Worm (Caenorhabditis elegans) whole organism, late embryonic: ENCODE results near the gene F41B5.12.

Experiments
- F13H6.1 ChIP-seq: sonication (generic microtip); optimal IDR thresholded peaks from 2 replicates; lab custom pipeline; 2016; ENCODE audit warnings: missing genetic modification characterization, missing compliant biosample characterization
- T23F11.4 ChIP-seq: fragments of 200-800 bp; sonication (Bioruptor generic); optimal IDR thresholded peaks from 2 replicates; lab custom pipeline; 2018; ENCODE audit warnings: mild to moderate bottlenecking, missing genetic modification characterization, missing compliant biosample characterization
- Y22D7AL.16 ChIP-seq: sonication (generic microtip); optimal IDR thresholded peaks from 2 replicates; lab custom pipeline; 2016; ENCODE audit warnings: missing genetic modification characterization, missing compliant biosample characterization
- ahr-1 ChIP-seq: sonication (generic microtip); optimal IDR thresholded peaks from 2 replicates; lab custom pipeline; 2016; ENCODE audit warnings: missing genetic modification characterization, missing compliant biosample characterization
- ama-1 ChIP-seq: fragments of 150-350 bp; optimal IDR thresholded peaks from 2 replicates; lab custom pipeline; 2014
- ceh-18 ChIP-seq: sonication (generic microtip); optimal IDR thresholded peaks from 2 replicates; lab custom pipeline; 2016; ENCODE audit warnings: missing genetic modification characterization, missing compliant biosample characterization
- ceh-19 ChIP-seq: fragments of 200-800 bp; sonication (Bioruptor generic); optimal IDR thresholded peaks from 2 replicates; lab custom pipeline; 2018; ENCODE audit warnings: mild to moderate bottlenecking, missing genetic modification characterization, missing compliant biosample characterization
- ceh-24 ChIP-seq: sonication (generic microtip); optimal IDR thresholded peaks from 2 replicates; lab custom pipeline; 2016; ENCODE audit warnings: mild to moderate bottlenecking, missing genetic modification characterization, missing compliant biosample characterization
- ceh-30 ChIP-seq: fragments of 150-350 bp; optimal IDR thresholded peaks from 2 replicates; lab custom pipeline; 2014; ENCODE audit warnings: missing biosample characterization, missing genetic modification characterization
- ceh-45 ChIP-seq: fragments of 200-800 bp; sonication (Bioruptor generic); IDR thresholded peaks from 2 replicates; pipeline ENCODE4 v1.3.6; 2022; ENCODE audit warnings: missing genetic modification reagents, missing genetic modification characterization, missing compliant biosample characterization
- ceh-6 ChIP-seq: fragments of 200-800 bp; sonication (Bioruptor generic); optimal IDR thresholded peaks from 2 replicates; lab custom pipeline; 2018; ENCODE audit warnings: mild to moderate bottlenecking, missing genetic modification characterization, missing compliant biosample characterization
- ceh-9 ChIP-seq: sonication (generic microtip); optimal IDR thresholded peaks from 2 replicates; lab custom pipeline; 2016; ENCODE audit warnings: mild to moderate bottlenecking, missing genetic modification characterization, inconsistent platforms, missing compliant biosample characterization
- elt-4 ChIP-seq: sonication (generic microtip); optimal IDR thresholded peaks from 2 replicates; lab custom pipeline; 2016; ENCODE audit warnings: missing genetic modification characterization, missing compliant biosample characterization
- ets-4 ChIP-seq: sonication (generic microtip); optimal IDR thresholded peaks from 2 replicates; lab custom pipeline; 2016; ENCODE audit warnings: missing genetic modification characterization, missing compliant biosample characterization
- hlh-30 ChIP-seq: sonication (generic microtip); optimal IDR thresholded peaks from 2 replicates; lab custom pipeline; 2017; ENCODE audit warnings: antibody characterized with exemption, missing genetic modification characterization, missing compliant biosample characterization; ENCODE audit not compliant: insufficient read depth
- hlh-6 ChIP-seq: sonication (generic microtip); optimal IDR thresholded peaks from 2 replicates; lab custom pipeline; 2016; ENCODE audit warnings: missing genotype, missing genetic modification characterization, missing compliant biosample characterization
- lin-11 ChIP-seq: fragments of 200-800 bp; sonication (Bioruptor generic); optimal IDR thresholded peaks from 2 replicates; lab custom pipeline; 2018; ENCODE audit warnings: mild to moderate bottlenecking, missing genetic modification characterization, missing compliant biosample characterization
- madf-2 ChIP-seq: sonication (generic microtip); optimal IDR thresholded peaks from 2 replicates; lab custom pipeline; 2017; ENCODE audit warnings: missing genetic modification characterization, missing compliant biosample characterization
- mec-3 ChIP-seq: sonication (generic microtip); optimal IDR thresholded peaks from 2 replicates; lab custom pipeline; 2016; ENCODE audit warnings: borderline replicate concordance, missing genetic modification characterization, missing compliant biosample characterization
- nfya-1 ChIP-seq: sonication (generic microtip); optimal IDR thresholded peaks from 2 replicates; lab custom pipeline; 2017; ENCODE audit warnings: missing genetic modification characterization, mild to moderate bottlenecking, missing compliant biosample characterization, antibody characterized with exemption, moderate library complexity
- nhr-11 ChIP-seq: fragments of 150-350 bp; optimal IDR thresholded peaks from 2 replicates; lab custom pipeline; 2014; ENCODE audit warnings: missing biosample characterization, missing genetic modification characterization
- npax-4 ChIP-seq: sonication (generic microtip); optimal IDR thresholded peaks from 2 replicates; lab custom pipeline; 2016; ENCODE audit warnings: missing genetic modification characterization, missing compliant biosample characterization
- odd-2 ChIP-seq: sonication (generic microtip); optimal IDR thresholded peaks from 2 replicates; lab custom pipeline; 2017; ENCODE audit warnings: antibody characterized with exemption, mild to moderate bottlenecking, missing genetic modification characterization, missing compliant biosample characterization
- pag-3 ChIP-seq: sonication (generic microtip); optimal IDR thresholded peaks from 2 replicates; lab custom pipeline; 2016; ENCODE audit warnings: missing compliant biosample characterization, missing genetic modification characterization, borderline replicate concordance
- pat-9 ChIP-seq: fragments of 200-800 bp; sonication (Bioruptor generic); optimal IDR thresholded peaks from 2 replicates; lab custom pipeline; 2018; ENCODE audit warnings: mild to moderate bottlenecking, missing genetic modification characterization, moderate library complexity, missing compliant biosample characterization
- pax-1 ChIP-seq: fragments of 150-350 bp; optimal IDR thresholded peaks from 2 replicates; lab custom pipeline; 2014; ENCODE audit warnings: missing biosample characterization, missing genetic modification characterization
- pha-2 ChIP-seq: sonication (generic microtip); optimal IDR thresholded peaks from 2 replicates; lab custom pipeline; 2017; ENCODE audit warnings: mild to moderate bottlenecking, missing genetic modification characterization, missing compliant biosample characterization
- ref-2 ChIP-seq: sonication (generic microtip); optimal IDR thresholded peaks from 2 replicates; lab custom pipeline; 2016; ENCODE audit warnings: missing genetic modification characterization, missing compliant biosample characterization
- sox-4 ChIP-seq: sonication (generic microtip); optimal IDR thresholded peaks from 2 replicates; lab custom pipeline; 2017; ENCODE audit warnings: mild to moderate bottlenecking, missing genetic modification characterization, inconsistent platforms, missing compliant biosample characterization
- tbx-2 ChIP-seq: sonication (generic microtip); optimal IDR thresholded peaks from 2 replicates; lab custom pipeline; 2016; ENCODE audit warnings: missing genetic modification characterization, missing compliant biosample characterization
- tbx-7 ChIP-seq: sonication (generic microtip); optimal IDR thresholded peaks from 2 replicates; lab custom pipeline; 2016; ENCODE audit warnings: missing genotype, missing genetic modification characterization, missing compliant biosample characterization
- ttx-3 ChIP-seq: sonication (generic microtip); optimal IDR thresholded peaks from 2 replicates; lab custom pipeline; 2016; ENCODE audit warnings: missing genetic modification reagents, missing genetic modification characterization, missing compliant biosample characterization
- unc-3 ChIP-seq, 2 experiments: fragments of 200-800 bp in 1 of 2; sonication (Bioruptor generic) in 1 of 2; sonication (generic microtip) in 1 of 2; conservative IDR thresholded peaks in 1 of 2; optimal IDR thresholded peaks in 1 of 2; 2 replicates each; pipeline versions ENCODE4 v1.3.6 to Lab custom; 2016 to 2022; ENCODE audit warnings: missing compliant biosample characterization in 2 of 2, missing genetic modification characterization in 2 of 2, missing genetic modification reagents in 1 of 2
- unc-42 ChIP-seq: sonication (generic microtip); optimal IDR thresholded peaks from 2 replicates; lab custom pipeline; 2016; ENCODE audit warnings: missing genotype, missing genetic modification characterization, missing compliant biosample characterization
- unc-55 ChIP-seq: sonication (generic microtip); optimal IDR thresholded peaks from 2 replicates; lab custom pipeline; 2017; ENCODE audit warnings: missing biosample characterization, missing genetic modification reagents, missing genetic modification characterization
- unc-86 ChIP-seq: sonication (generic microtip); optimal IDR thresholded peaks from 2 replicates; lab custom pipeline; 2016; ENCODE audit warnings: missing genetic modification characterization, missing compliant biosample characterization

The F41B5.12 gene

DNA sequence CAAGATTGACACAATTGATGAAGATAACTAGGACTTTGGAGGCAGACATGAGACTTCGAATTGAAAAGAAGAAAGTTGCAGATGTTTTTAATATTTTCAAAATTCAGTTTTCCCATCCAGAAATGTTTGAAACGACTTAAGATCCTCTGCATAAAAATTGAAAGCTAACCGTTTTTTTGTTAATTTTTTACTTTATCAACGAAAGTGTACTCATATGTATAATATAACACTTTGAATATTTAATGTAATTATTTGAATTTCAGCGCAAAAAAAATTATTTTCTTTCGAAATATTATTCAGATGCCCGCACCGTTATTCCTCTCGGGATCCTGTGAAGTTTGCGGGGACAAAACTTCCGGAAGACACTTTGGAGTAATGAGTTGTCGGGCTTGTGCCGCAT, 33.9 kb upstream of the F41B5.12 start, which contains the start of gene nhr-18:
nhr-18 (plus strand) TSS at position 301 of the 400 bp plus-strand sequence.
- TF ChIP-seq F13H6.1 (tag; lab: Kevin White, UChicago) (no peak), hlh-30 (tag; lab: Kevin White, UChicago) (no peak)
- TF ChIP-seq, all 69 proteins: peak for 0

ce11 chrV:2228781-2229180, 32.0 kb upstream of the F41B5.12 start, which contains the start of gene nhr-126:
nhr-126 (plus strand) TSS chrV:2229081.
- TF ChIP-seq ets-4 (no peak), pha-2 (tag; lab: Kevin White, UChicago) (no peak), ceh-9 (tag; lab: Kevin White, UChicago) (no peak), npax-4 (no peak), unc-86 (tag; lab: Kevin White, UChicago) (no peak), sox-4 (tag; lab: Kevin White, UChicago) (no peak), ref-2 (no peak), ceh-45 (GFP tag; lab: Robert Waterston, UW) (no peak)

- TF ChIP-seq mec-3 (tag; lab: Kevin White, UChicago) (no peak), lin-11 (tag; lab: Kevin White, UChicago) (no peak), ceh-6 (GFP tag; lab: Kevin White, UChicago) (no peak), tbx-2 (tag; lab: Kevin White, UChicago) (no peak), odd-2 (tag; lab: Kevin White, UChicago) (no peak), elt-4 (tag; lab: Kevin White, UChicago) (no peak)
These were observed 29.8 kb upstream of the F41B5.12 start, which contains the start of gene nhr-134 for ce11 chrV:2230912-2231311. nhr-134 (plus strand) TSS chrV:2231223.

ce11 chrV:2233177-2233576, 27.6 kb upstream of the F41B5.12 start, which contains the start of gene nhr-96:
nhr-96 (plus strand) TSS chrV:2233477.
- TF ChIP-seq pag-3 (no peak), unc-42 (no peak), tbx-2 (tag; lab: Kevin White, UChicago) (no peak), Y22D7AL.16 (tag; lab: Kevin White, UChicago) (no peak)

- no peak for TF ChIP-seq ceh-6 (GFP tag; lab: Kevin White, UChicago)
- TF ChIP-seq nhr-11 (tag; lab: Kevin White, UChicago): no peak
- no peak for TF ChIP-seq T23F11.4 (GFP tag; lab: Kevin White, UChicago)
- no peak for TF ChIP-seq pax-1 (tag; lab: Kevin White, UChicago)
- TF ChIP-seq hlh-30 (tag; lab: Kevin White, UChicago): no peak
- no peak for TF ChIP-seq ahr-1 (tag; lab: Kevin White, UChicago)
- TF ChIP-seq pag-3: no peak
- no peak for TF ChIP-seq ceh-24
- no peak for TF ChIP-seq pat-9 (tag; lab: Kevin White, UChicago)
- no peak for TF ChIP-seq ceh-45 (GFP tag; lab: Robert Waterston, UW)
- TF ChIP-seq madf-2 (tag; lab: Kevin White, UChicago): no peak
- no peak for TF ChIP-seq ceh-19 (GFP tag; lab: Kevin White, UChicago)
- no peak for TF ChIP-seq unc-3 (GFP tag; conservative IDR thresholded peaks at IDR 0.05; lab: Robert Waterston, UW)
- no peak for TF ChIP-seq unc-3 (tag; optimal IDR thresholded peaks at IDR 0.05; lab: Kevin White, UChicago)
- TF ChIP-seq mec-3 (tag; lab: Kevin White, UChicago): no peak
- TF ChIP-seq, all 69 proteins: peak for 0
These were observed 24.9 kb upstream of the F41B5.12 start, which contains the start of gene cyp-33C4 for ce11 chrV:2235848-2236247. cyp-33C4 (plus strand) TSS chrV:2236140.

ce11 chrV:2238012-2238411, 22.7 kb upstream of the F41B5.12 start:
- TF ChIP-seq nfya-1 (tag; lab: Kevin White, UChicago) (no peak), hlh-6 (tag; lab: Kevin White, UChicago) (no peak), hlh-30 (tag; lab: Kevin White, UChicago) (no peak), ceh-18 (tag; lab: Kevin White, UChicago) (no peak), ama-1 (lab: Kevin White, UChicago) (no peak), ahr-1 (tag; lab: Kevin White, UChicago) (no peak), unc-55 (no peak), sox-4 (tag; lab: Kevin White, UChicago) (no peak), lin-11 (tag; lab: Kevin White, UChicago) (no peak), ttx-3 (tag; lab: Kevin White, UChicago) (no peak), ceh-30 (no peak), tbx-7 (no peak)
- TF ChIP-seq, all 69 proteins: peak for 0
